Fruit fly (Drosophila melanogaster): ENCODE measurements around the gene CG43965.

CG43965 gene

DNA sequence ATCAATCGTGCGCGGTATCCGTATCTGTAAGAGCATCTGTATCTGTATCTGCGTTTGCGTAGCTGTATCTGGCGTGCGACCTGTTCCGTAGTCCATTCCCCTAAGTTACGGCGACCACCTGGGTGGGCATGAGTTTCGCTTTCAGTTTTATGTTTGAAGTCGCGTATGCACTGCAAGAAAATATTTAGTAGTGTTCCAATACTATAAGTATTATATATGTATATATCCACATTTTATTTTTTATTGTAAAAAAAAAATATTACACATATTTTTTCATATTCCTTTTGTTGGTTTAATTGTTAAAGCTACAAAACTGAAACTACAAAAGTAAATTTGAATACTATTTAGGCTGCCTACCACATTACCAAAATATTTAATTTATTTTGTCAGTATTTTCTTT is 12.7 kb downstream of the CG43965 start (continued):
- TF ChIP-seq Mrtf (GFP tag; IDR thresholded peaks at IDR 0.05) (no peak), lilli (GFP tag; optimal IDR thresholded peaks at IDR 0.05) (no peak), lola (GFP tag; optimal IDR thresholded peaks at IDR 0.05) (peak in 1 of 3 experiments; percentile 34), slbo (GFP tag; IDR thresholded peaks at IDR 0.05) (0 out of 2 replicates have a peak, but pooled peaks have one; percentile 27), fd96Cb (tag; optimal IDR thresholded peaks at IDR 0.05) (no peak), CG12236 (GFP tag; optimal IDR thresholded peaks at IDR 0.05) (no peak), CG10267 (tag; optimal IDR thresholded peaks at IDR 0.05) (peak; percentile 46), Sry-β (GFP tag; optimal IDR thresholded peaks at IDR 0.05) (no peak), CG9727 (GFP tag; optimal IDR thresholded peaks at IDR 0.05) (peak; percentile 57), disco-r (GFP tag; optimal IDR thresholded peaks at IDR 0.05) (no peak), CG11504 (tag; optimal IDR thresholded peaks at IDR 0.05) (peak; percentile 47), CG1024 (GFP tag; IDR thresholded peaks at IDR 0.05) (no peak), Oli (tag; optimal IDR thresholded peaks at IDR 0.05) (peak; percentile 25), CG13894 (tag; optimal IDR thresholded peaks at IDR 0.05) (no peak), knrl (GFP tag; IDR thresholded peaks at IDR 0.05; ENCODE audit: partially characterized antibody) (no peak)

DNA sequence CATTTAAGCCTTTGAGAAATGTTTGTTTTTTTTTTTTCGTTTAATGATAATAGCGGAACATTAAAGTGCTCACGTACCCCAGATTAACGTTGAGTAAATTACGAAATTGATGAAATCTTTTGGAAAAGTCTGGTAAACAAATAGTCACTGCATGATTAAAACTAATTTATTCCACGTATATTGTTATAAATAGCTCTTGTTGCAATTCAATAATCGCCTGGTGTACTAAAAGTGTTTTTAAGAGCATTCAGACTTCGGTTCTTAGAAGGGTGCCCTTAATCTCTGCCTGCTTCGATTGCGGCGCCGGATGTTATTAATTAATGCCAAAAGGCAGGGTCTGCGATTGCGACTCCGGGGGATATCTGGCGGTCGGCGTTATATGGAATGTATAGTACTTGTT is 16.7 kb downstream of the CG43965 start:
- no peak for TF ChIP-seq Scr (GFP tag; IDR thresholded peaks at IDR 0.05; ENCODE audit: partially characterized antibody)
- no peak for TF ChIP-seq Trl (optimal IDR thresholded peaks at IDR 0.05)
- no peak for TF ChIP-seq Trl (GFP tag; optimal IDR thresholded peaks at IDR 0.05)
- TF ChIP-seq wek (GFP tag; optimal IDR thresholded peaks at IDR 0.05) = no peak
- TF ChIP-seq CG7786 (GFP tag; optimal IDR thresholded peaks at IDR 0.05) = peak; percentile 5
- TF ChIP-seq Aef1 (GFP tag; IDR thresholded peaks at IDR 0.05) = no peak
- no peak for TF ChIP-seq CG18011 (GFP tag; optimal IDR thresholded peaks at IDR 0.05)
- TF ChIP-seq GATAe (GFP tag; conservative IDR thresholded peaks at IDR 0.05) = peak; percentile 27; the same call in 1 of the 2 replicates
- peak; percentile 35; the same call in 2 of the 3 replicates for TF ChIP-seq row (GFP tag; IDR thresholded peaks at IDR 0.05)
- peak; percentile 16 for TF ChIP-seq CG10543 (GFP tag; optimal IDR thresholded peaks at IDR 0.05)
- no peak for TF ChIP-seq CG13296 (GFP tag; optimal IDR thresholded peaks at IDR 0.05)
- TF ChIP-seq sens-2 (GFP tag; IDR thresholded peaks at IDR 0.05) = no peak
- TF ChIP-seq CG15073 (GFP tag; optimal IDR thresholded peaks at IDR 0.05) = no peak
- TF ChIP-seq Dad (GFP tag; optimal IDR thresholded peaks at IDR 0.05) = no peak
- 0 out of 2 replicates have a peak, but pooled peaks have one; percentile 36 for TF ChIP-seq CG10321 (GFP tag; IDR thresholded peaks at IDR 0.05)
- TF ChIP-seq CG12769 (tag; optimal IDR thresholded peaks at IDR 0.05) = peak; percentile 27
- TF ChIP-seq D19A (tag; optimal IDR thresholded peaks at IDR 0.05) = peak; percentile 25
- TF ChIP-seq grau (tag; optimal IDR thresholded peaks at IDR 0.05) = peak; percentile 13
- peak; percentile 61 for TF ChIP-seq CG2120 (GFP tag; optimal IDR thresholded peaks at IDR 0.05)
- peak; percentile 84 for TF ChIP-seq sug (tag; optimal IDR thresholded peaks at IDR 0.05)
- TF ChIP-seq fu2 (GFP tag; optimal IDR thresholded peaks at IDR 0.05) = no peak
- TF ChIP-seq jigr1 (GFP tag; IDR thresholded peaks at IDR 0.05) = no peak
- TF ChIP-seq tin (GFP tag; optimal IDR thresholded peaks at IDR 0.05) = no peak
- TF ChIP-seq CG10274 (GFP tag; optimal IDR thresholded peaks at IDR 0.05) = no peak
- peak; percentile 26 for TF ChIP-seq Med (GFP tag)
- no peak for TF ChIP-seq Oli (tag; optimal IDR thresholded peaks at IDR 0.05)
- peak; percentile 63 for TF ChIP-seq Atf6 (GFP tag; IDR thresholded peaks at IDR 0.05)
- TF ChIP-seq Dll (GFP tag; IDR thresholded peaks at IDR 0.05; ENCODE audit: partially characterized antibody) = no peak
- TF ChIP-seq CG7372 (GFP tag; IDR thresholded peaks at IDR 0.05) = no peak
- peak; percentile 33 for TF ChIP-seq cwo (GFP tag; optimal IDR thresholded peaks at IDR 0.05)
- peak; percentile 29; the same call in 1 of the 2 replicates for TF ChIP-seq slbo (GFP tag; IDR thresholded peaks at IDR 0.05)
- no peak for TF ChIP-seq Dip2 (GFP tag; IDR thresholded peaks at IDR 0.05)
- TF ChIP-seq fd96Cb (tag; optimal IDR thresholded peaks at IDR 0.05) = no peak
- no peak for TF ChIP-seq mam (GFP tag; optimal IDR thresholded peaks at IDR 0.05)
- no peak for TF ChIP-seq CG6765 (GFP tag; optimal IDR thresholded peaks at IDR 0.05)
- no peak for TF ChIP-seq zen2 (GFP tag; IDR thresholded peaks at IDR 0.05; ENCODE audit: partially characterized antibody)
- no peak for TF ChIP-seq emc (GFP tag; optimal IDR thresholded peaks at IDR 0.05)
- peak; percentile 29 for TF ChIP-seq CG18599 (GFP tag; optimal IDR thresholded peaks at IDR 0.05)
